Worm (Caenorhabditis elegans): ENCODE measurements around the gene C47A4.3.

DNA sequence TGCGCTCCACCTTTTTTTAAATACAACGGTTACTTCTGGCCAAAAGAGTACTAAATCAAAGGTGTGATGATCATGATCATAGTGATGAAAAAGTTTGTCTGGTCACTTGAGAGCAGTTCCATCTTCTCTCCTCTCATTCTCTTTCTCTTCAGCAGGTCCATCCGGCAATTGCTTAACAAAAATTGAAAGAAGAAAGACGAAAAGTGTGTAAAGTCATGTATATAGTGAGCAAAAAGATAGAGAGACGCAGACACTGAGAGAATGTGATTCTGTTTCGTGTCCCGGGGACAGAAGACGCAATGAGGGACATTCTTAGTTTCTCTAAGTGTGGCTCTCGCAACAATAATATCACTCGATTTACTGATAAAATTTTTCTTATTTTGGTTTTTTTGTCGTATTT is 6.7 kb upstream of the C47A4.3 start:
- TF ChIP-seq lin-39 (tag; optimal IDR thresholded peaks at IDR 0.05): no peak
- TF ChIP-seq egl-27 (tag; optimal IDR thresholded peaks at IDR 0.05): no peak
- TF ChIP-seq alr-1 (tag; optimal IDR thresholded peaks at IDR 0.05; ENCODE audit: borderline replicate concordance): no peak
- TF ChIP-seq nhr-90 (tag; optimal IDR thresholded peaks at IDR 0.05; ENCODE audit: poor library complexity): no peak
- TF ChIP-seq ztf-4 (tag; optimal IDR thresholded peaks at IDR 0.05): no peak
- TF ChIP-seq lin-15B (tag; optimal IDR thresholded peaks at IDR 0.05): no peak
- no peak for TF ChIP-seq unc-30 (tag; optimal IDR thresholded peaks at IDR 0.05)

Data from whole organism, L1 larva.